Worm (Caenorhabditis elegans) whole organism, L4 larva: Measurements from ENCODE around the gene wdfy-3.
"Not testable (repeated sequence)": the region's sequence is repeated elsewhere in the genome, so short reads cannot be mapped to it uniquely, and the experiment has no call there.

Experiments
- F26F4.8 ChIP-seq: fragments of 200-800 bp; sonication (Bioruptor generic); conservative IDR thresholded peaks from 2 replicates; pipeline ENCODE4 v1.3.6; 2022; ENCODE audit warnings: missing genetic modification characterization, missing compliant biosample characterization
- F49E8.2 ChIP-seq: sonication (generic microtip); optimal IDR thresholded peaks from 2 replicates; lab custom pipeline; 2016; ENCODE audit warnings: missing compliant biosample characterization, mild to moderate bottlenecking, missing genetic modification characterization, borderline replicate concordance
- T20F7.1 ChIP-seq: fragments of 200-800 bp; sonication (Bioruptor generic); optimal IDR thresholded peaks from 2 replicates; lab custom pipeline; 2018; ENCODE audit warnings: mild to moderate bottlenecking, missing genetic modification characterization, missing compliant biosample characterization
- T26A8.4 ChIP-seq: fragments of 200-800 bp; sonication (Bioruptor generic); IDR thresholded peaks from 2 replicates; pipeline ENCODE4 v1.3.6; 2022; ENCODE audit warnings: missing genetic modification characterization, missing compliant biosample characterization
- Y105C5A.15 ChIP-seq: fragments of 200-800 bp; sonication (Bioruptor generic); IDR thresholded peaks from 2 replicates; pipeline ENCODE4 v1.3.6; 2022; ENCODE audit warnings: missing genetic modification characterization, missing compliant biosample characterization
- Y75B8A.6 ChIP-seq: fragments of 200-800 bp; sonication (Bioruptor generic); IDR thresholded peaks from 2 replicates; pipeline ENCODE4 v1.3.6; 2022; ENCODE audit warnings: missing genetic modification reagents, missing genetic modification characterization, missing compliant biosample characterization
- ZK546.5 ChIP-seq, 2 experiments: sonication (generic microtip); optimal IDR thresholded peaks; 2 replicates each; lab custom pipeline; 2017; ENCODE audit warnings: missing biosample characterization in 2 of 2, missing genetic modification characterization in 2 of 2
- ceh-44 ChIP-seq: fragments of 200-800 bp; sonication (Bioruptor generic); IDR thresholded peaks from 2 replicates; pipeline ENCODE4 v1.3.6; 2022; ENCODE audit warnings: missing genetic modification reagents, missing genetic modification characterization, missing compliant biosample characterization
- ceh-82 ChIP-seq: sonication (generic microtip); optimal IDR thresholded peaks from 2 replicates; lab custom pipeline; 2017; ENCODE audit warnings: missing biosample characterization, missing genetic modification characterization
- ces-1 ChIP-seq: fragments of 150-350 bp; sonication (generic microtip); optimal IDR thresholded peaks from 4 replicates; lab custom pipeline; 2014; ENCODE audit warnings: missing biosample characterization, missing genetic modification reagents, missing genetic modification characterization
- cey-2 ChIP-seq: sonication (generic microtip); optimal IDR thresholded peaks from 3 replicates; lab custom pipeline; 2017; ENCODE audit warnings: missing genetic modification characterization, mild to moderate bottlenecking, missing compliant biosample characterization, antibody characterized with exemption, borderline replicate concordance; ENCODE audit not compliant: insufficient read depth
- daf-19 ChIP-seq: fragments of 200-800 bp; sonication (Bioruptor generic); conservative IDR thresholded peaks from 2 replicates; pipeline ENCODE4 v1.3.6; 2022; ENCODE audit warnings: missing genetic modification characterization, missing compliant biosample characterization
- dmd-6 ChIP-seq: fragments of 200-800 bp; sonication (Bioruptor generic); IDR thresholded peaks from 2 replicates; pipeline ENCODE4 v1.3.6; 2022; ENCODE audit warnings: missing genetic modification reagents, missing genetic modification characterization, missing compliant biosample characterization
- dpl-1 ChIP-seq: fragments of 150-350 bp; optimal IDR thresholded peaks from 2 replicates; lab custom pipeline; 2014; ENCODE audit warnings: missing biosample characterization, missing genetic modification reagents, missing genetic modification characterization
- egl-43 ChIP-seq: fragments of 200-800 bp; sonication (Bioruptor generic); IDR thresholded peaks from 2 replicates; pipeline ENCODE4 v1.3.6; 2022; ENCODE audit warnings: missing genetic modification reagents, missing genetic modification characterization, missing compliant biosample characterization
- fkh-10 ChIP-seq: fragments of 150-350 bp; optimal IDR thresholded peaks from 2 replicates; lab custom pipeline; 2014; ENCODE audit warnings: missing biosample characterization, missing genetic modification reagents, missing genetic modification characterization
- hlh-30 ChIP-seq: sonication (generic microtip); optimal IDR thresholded peaks from 2 replicates; lab custom pipeline; 2017; ENCODE audit warnings: antibody characterized with exemption, mild to moderate bottlenecking, missing genetic modification characterization, missing compliant biosample characterization; ENCODE audit not compliant: insufficient read depth
- lin-1 ChIP-seq: fragments of 200-800 bp; sonication (Bioruptor generic); IDR thresholded peaks from 2 replicates; pipeline ENCODE4 v1.3.6; 2022; ENCODE audit warnings: missing genetic modification reagents, missing genetic modification characterization, missing compliant biosample characterization
- lin-13 ChIP-seq: fragments of 150-350 bp; optimal IDR thresholded peaks from 2 replicates; lab custom pipeline; 2014; ENCODE audit warnings: missing biosample characterization, missing genetic modification reagents, missing genetic modification characterization
- lin-29 ChIP-seq: fragments of 200-800 bp; sonication (Bioruptor generic); IDR thresholded peaks from 2 replicates; pipeline ENCODE4 v1.3.6; 2022; ENCODE audit warnings: missing genetic modification reagents, missing genetic modification characterization, missing compliant biosample characterization
- lin-39 ChIP-seq: fragments of 150-350 bp; optimal IDR thresholded peaks from 2 replicates; lab custom pipeline; 2014; ENCODE audit warnings: missing biosample characterization, missing genetic modification reagents, missing genetic modification characterization
- lsy-2 ChIP-seq, 2 experiments: fragments of 150-350 bp in 1 of 2; sonication (generic microtip) in 1 of 2; optimal IDR thresholded peaks; 2 replicates each; lab custom pipeline; 2014 to 2017; ENCODE audit warnings: missing biosample characterization in 2 of 2, missing genetic modification characterization in 2 of 2
- mdl-1 ChIP-seq, 2 experiments: fragments of 150-350 bp in 1 of 2; sonication (generic microtip) in 1 of 2; optimal IDR thresholded peaks; 2 replicates each; lab custom pipeline; 2014 to 2017; ENCODE audit warnings: missing biosample characterization in 2 of 2, missing genetic modification characterization in 2 of 2
- mep-1 ChIP-seq: fragments of 150-350 bp; sonication (generic microtip); optimal IDR thresholded peaks from 3 replicates; lab custom pipeline; 2014; ENCODE audit warnings: missing biosample characterization, missing genetic modification characterization
- nhr-102 ChIP-seq: sonication (generic microtip); optimal IDR thresholded peaks from 2 replicates; lab custom pipeline; 2016; ENCODE audit warnings: mild to moderate bottlenecking, missing genetic modification characterization, moderate library complexity, missing compliant biosample characterization
- nhr-77 ChIP-seq: fragments of 150-350 bp; optimal IDR thresholded peaks from 2 replicates; lab custom pipeline; 2014; ENCODE audit warnings: missing biosample characterization, missing genetic modification characterization
- pha-4 ChIP-seq, 2 experiments: fragments of 150-350 bp in 1 of 2; fragments of 200-800 bp in 1 of 2; sonication (Bioruptor generic) in 1 of 2; IDR thresholded peaks in 1 of 2; optimal IDR thresholded peaks in 1 of 2; 2 replicates each; pipeline versions ENCODE4 v1.3.6 to Lab custom; 2014 to 2022; ENCODE audit warnings: missing genetic modification characterization in 2 of 2, missing genetic modification reagents in 2 of 2, missing biosample characterization in 1 of 2, missing compliant biosample characterization in 1 of 2
- rbr-2 ChIP-seq: sonication (generic microtip); optimal IDR thresholded peaks from 2 replicates; lab custom pipeline; 2016; ENCODE audit warnings: missing genotype, missing genetic modification characterization, missing compliant biosample characterization
- set-16 ChIP-seq: fragments of 200-800 bp; sonication (Bioruptor generic); IDR thresholded peaks from 2 replicates; pipeline ENCODE4 v1.3.6; 2022; ENCODE audit warnings: missing genetic modification reagents, missing genetic modification characterization, missing compliant biosample characterization
- spr-3 ChIP-seq: fragments of 200-800 bp; sonication (Bioruptor generic); optimal IDR thresholded peaks from 2 replicates; lab custom pipeline; 2018; ENCODE audit warnings: mild to moderate bottlenecking, missing genetic modification characterization, missing compliant biosample characterization
- tra-1 ChIP-seq: fragments of 200-800 bp; sonication (Bioruptor generic); IDR thresholded peaks from 2 replicates; pipeline ENCODE4 v1.3.6; 2022; ENCODE audit warnings: missing genetic modification reagents, missing genetic modification characterization, missing compliant biosample characterization
- unc-130 ChIP-seq: sonication (generic microtip); optimal IDR thresholded peaks from 2 replicates; lab custom pipeline; 2016; ENCODE audit warnings: missing genetic modification reagents, missing genetic modification characterization, missing compliant biosample characterization
- unc-39 ChIP-seq: sonication (generic microtip); optimal IDR thresholded peaks from 2 replicates; lab custom pipeline; 2017; ENCODE audit warnings: missing biosample characterization, missing genetic modification characterization
- zag-1 ChIP-seq: fragments of 150-350 bp; optimal IDR thresholded peaks from 2 replicates; lab custom pipeline; 2014; ENCODE audit warnings: missing biosample characterization, missing genetic modification characterization

The wdfy-3 gene

ce11 chrIV:12650597-12650996, 2.6 kb upstream of the wdfy-3 start:
- TF ChIP-seq ces-1 (GFP tag; lab: Kevin White, UChicago) (no peak), lin-13 (GFP tag; lab: Kevin White, UChicago) (no peak), dpl-1 (GFP tag; lab: Kevin White, UChicago) (no peak), nhr-102 (tag; lab: Kevin White, UChicago) (no peak), egl-43 (GFP tag; lab: Robert Waterston, UW) (no peak), lin-1 (GFP tag; lab: Robert Waterston, UW) (no peak), F26F4.8 (GFP tag; lab: Robert Waterston, UW) (no peak), zag-1 (tag; lab: Kevin White, UChicago) (no peak), lin-29 (GFP tag; lab: Robert Waterston, UW) (no peak)
- TF ChIP-seq, all 104 proteins: peak for 0

ce11 chrIV:12651570-12651969, 1.6 kb upstream of the wdfy-3 start:
- no peak for TF ChIP-seq pha-4 (GFP tag; IDR thresholded peaks at IDR 0.05; lab: Robert Waterston, UW)
- no peak for TF ChIP-seq pha-4 (tag; optimal IDR thresholded peaks at IDR 0.05; lab: Kevin White, UChicago)
- TF ChIP-seq nhr-77 (tag; lab: Kevin White, UChicago): no peak
- peak; percentile 97 for TF ChIP-seq fkh-10 (GFP tag; lab: Kevin White, UChicago)
- TF ChIP-seq tra-1 (GFP tag; lab: Robert Waterston, UW): no peak
- TF ChIP-seq mep-1: peak; percentile 53
- no peak for TF ChIP-seq F49E8.2 (tag; lab: Kevin White, UChicago)
- peak; percentile 63 for TF ChIP-seq rbr-2 (tag; lab: Kevin White, UChicago)
- TF ChIP-seq dpl-1 (GFP tag; lab: Kevin White, UChicago): peak; percentile 39
- TF ChIP-seq cey-2 (tag; lab: Kevin White, UChicago): no peak
- no peak for TF ChIP-seq set-16 (GFP tag; lab: Robert Waterston, UW)
- no peak for TF ChIP-seq ceh-82 (tag; lab: Kevin White, UChicago)
- peak; percentile 35 for TF ChIP-seq hlh-30 (tag; lab: Kevin White, UChicago)
- TF ChIP-seq mdl-1 (tag; optimal IDR thresholded peaks at IDR 0.05; lab: Kevin White, UChicago): peak in 1 of 2 experiments; percentile 58
- TF ChIP-seq Y75B8A.6 (GFP tag; lab: Robert Waterston, UW): no peak
- TF ChIP-seq lsy-2 (tag; optimal IDR thresholded peaks at IDR 0.05; lab: Kevin White, UChicago): peak in 1 of 2 experiments; percentile 78
- TF ChIP-seq ceh-44 (GFP tag; lab: Robert Waterston, UW): no peak
- TF ChIP-seq, all 104 proteins: peak for 7

- TF ChIP-seq daf-19 (GFP tag; lab: Robert Waterston, UW) (no peak), T26A8.4 (GFP tag; lab: Robert Waterston, UW) (no peak), spr-3 (no peak), lin-39 (no peak), dmd-6 (GFP tag; lab: Robert Waterston, UW) (no peak), unc-39 (tag; lab: Kevin White, UChicago) (no peak), ZK546.5 (tag; optimal IDR thresholded peaks at IDR 0.05; lab: Kevin White, UChicago) (no peak), Y105C5A.15 (no peak)
- TF ChIP-seq, all 104 proteins: peak for 0
These were observed 21.5 kb downstream of the wdfy-3 start, which contains the start of gene T23B5.4 for ce11 chrIV:12674700-12675099. Gene T23B5.4, plus strand, starts transcription at chrIV:12675000.

- TF ChIP-seq unc-130 (GFP tag; lab: Kevin White, UChicago); nhr-102 (tag; lab: Kevin White, UChicago); T20F7.1 (GFP tag; lab: Kevin White, UChicago): not testable (repeated sequence)
These were observed 23.9 kb downstream of the wdfy-3 start, which contains the start of gene T23B5.6 for ce11 chrIV:12677137-12677536. Gene T23B5.6, minus strand, starts transcription at chrIV:12677237.
